Worm (Caenorhabditis elegans) whole organism, late embryonic: ENCODE data around the gene C35B1.4.

Experiments used
- C08G9.2 ChIP-seq: sonication (generic microtip); optimal IDR thresholded peaks from 2 replicates; lab custom pipeline; 2016; ENCODE audit warnings: mild to moderate bottlenecking, missing genetic modification characterization, moderate library complexity, missing compliant biosample characterization
- K09A11.1 ChIP-seq: sonication (generic microtip); optimal IDR thresholded peaks from 2 replicates; lab custom pipeline; 2017; ENCODE audit warnings: antibody characterized with exemption, mild to moderate bottlenecking, missing genetic modification characterization, missing compliant biosample characterization; ENCODE audit not compliant: insufficient read depth
- ama-1 ChIP-seq: fragments of 150-350 bp; optimal IDR thresholded peaks from 2 replicates; lab custom pipeline; 2014
- che-1 ChIP-seq: sonication (generic microtip); optimal IDR thresholded peaks from 2 replicates; lab custom pipeline; 2016; ENCODE audit warnings: mild to moderate bottlenecking, missing genetic modification characterization, missing compliant biosample characterization
- dve-1 ChIP-seq: sonication (generic microtip); optimal IDR thresholded peaks from 2 replicates; lab custom pipeline; 2017; ENCODE audit warnings: antibody characterized with exemption, mild to moderate bottlenecking, missing genetic modification characterization, missing compliant biosample characterization
- ets-4 ChIP-seq: sonication (generic microtip); optimal IDR thresholded peaks from 2 replicates; lab custom pipeline; 2016; ENCODE audit warnings: missing genetic modification characterization, missing compliant biosample characterization
- fax-1 ChIP-seq: sonication (generic microtip); optimal IDR thresholded peaks from 2 replicates; lab custom pipeline; 2016; ENCODE audit warnings: missing genotype, missing genetic modification characterization, missing compliant biosample characterization
- nfya-1 ChIP-seq: sonication (generic microtip); optimal IDR thresholded peaks from 2 replicates; lab custom pipeline; 2017; ENCODE audit warnings: missing genetic modification characterization, mild to moderate bottlenecking, missing compliant biosample characterization, antibody characterized with exemption, moderate library complexity
- nhr-11 ChIP-seq: fragments of 150-350 bp; optimal IDR thresholded peaks from 2 replicates; lab custom pipeline; 2014; ENCODE audit warnings: missing biosample characterization, missing genetic modification characterization
- pax-1 ChIP-seq: fragments of 150-350 bp; optimal IDR thresholded peaks from 2 replicates; lab custom pipeline; 2014; ENCODE audit warnings: missing biosample characterization, missing genetic modification characterization
- pqm-1 ChIP-seq: sonication (generic microtip); optimal IDR thresholded peaks from 2 replicates; lab custom pipeline; 2016; ENCODE audit warnings: missing genetic modification characterization, missing compliant biosample characterization
- sdc-2 ChIP-seq: sonication (generic microtip); optimal IDR thresholded peaks from 2 replicates; lab custom pipeline; 2016; ENCODE audit warnings: missing genotype, missing genetic modification characterization, missing compliant biosample characterization

DNA sequence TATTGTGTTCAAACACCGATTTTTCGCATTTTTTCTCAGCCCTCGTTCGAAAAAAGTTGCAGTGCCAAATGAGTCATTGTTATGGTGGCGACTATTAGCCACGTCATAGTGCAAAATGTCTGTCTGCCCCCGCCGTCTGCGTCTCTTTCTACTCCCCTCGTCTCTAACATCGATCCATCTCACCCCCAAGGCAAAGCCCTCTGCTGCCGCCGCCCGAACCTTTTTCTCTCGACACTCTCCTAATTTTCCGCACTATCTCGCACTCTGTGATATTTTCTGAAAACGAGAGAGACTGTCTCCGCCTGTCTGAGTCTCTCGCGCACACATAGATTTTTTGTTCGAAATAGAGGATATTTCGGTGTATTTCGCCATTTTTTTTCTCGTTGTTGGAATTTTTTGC is 13.5 kb downstream of the C35B1.4 start:
- no peak for TF ChIP-seq ama-1 (lab: Kevin White, UChicago)
- TF ChIP-seq K09A11.1: no peak
- no peak for TF ChIP-seq ets-4
- no peak for TF ChIP-seq sdc-2 (tag; lab: Kevin White, UChicago)
- TF ChIP-seq nfya-1 (tag; lab: Kevin White, UChicago): peak; percentile 74
- TF ChIP-seq dve-1: peak; percentile 21
- no peak for TF ChIP-seq nhr-11 (tag; lab: Kevin White, UChicago)
- no peak for TF ChIP-seq fax-1 (tag; lab: Kevin White, UChicago)
- TF ChIP-seq pqm-1 (tag; lab: Kevin White, UChicago): no peak
- TF ChIP-seq pax-1 (tag; lab: Kevin White, UChicago): no peak
- TF ChIP-seq C08G9.2 (tag; lab: Kevin White, UChicago): peak; percentile 37
- TF ChIP-seq che-1: no peak
